Worm (Caenorhabditis elegans): Measurements from ENCODE around the gene cox-11.

- TF ChIP-seq nhr-11 (tag; optimal IDR thresholded peaks at IDR 0.05) (no peak), mxl-3 (GFP tag; optimal IDR thresholded peaks at IDR 0.05) (no peak), lin-39 (tag; optimal IDR thresholded peaks at IDR 0.05) (no peak), pqm-1 (tag; optimal IDR thresholded peaks at IDR 0.05) (no peak), lir-3 (tag; optimal IDR thresholded peaks at IDR 0.05) (no peak), ztf-7 (tag; optimal IDR thresholded peaks at IDR 0.05) (no peak)
Observed at ce11 chrIV:13268385-13268784, 24.3 kb downstream of the cox-11 start.
